Fruit fly (Drosophila melanogaster): ENCODE data around the gene bel.

bel gene

DNA sequence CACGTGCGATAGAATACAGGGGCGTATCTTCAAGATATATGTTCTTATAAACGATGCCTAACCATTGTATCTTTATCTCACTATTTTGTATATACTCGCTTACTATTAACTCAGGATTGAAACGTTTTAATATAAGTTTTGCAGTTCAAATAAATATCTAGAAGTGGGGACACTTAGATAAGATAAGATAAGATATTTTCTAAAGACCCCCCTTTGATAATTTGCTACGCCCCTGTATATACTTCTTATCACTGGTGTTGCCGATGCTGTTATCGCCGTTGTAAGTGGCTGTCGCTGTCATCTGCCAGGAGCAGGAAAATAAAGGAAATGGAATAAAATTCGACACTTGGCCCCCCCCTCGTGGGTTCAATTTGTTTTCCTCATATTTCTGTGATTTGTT, 44.4 kb downstream of the bel start:
- TF ChIP-seq h (GFP tag; optimal IDR thresholded peaks at IDR 0.05) = no peak
- TF ChIP-seq dsf (GFP tag; optimal IDR thresholded peaks at IDR 0.05; ENCODE audit: borderline replicate concordance) = no peak

Measured in whole organism, wandering third instar larva.